Worm (Caenorhabditis elegans) whole organism, midembryonic: ENCODE data around the gene uba-1.

Source experiments
- cog-1 ChIP-seq: sonication (generic microtip); optimal IDR thresholded peaks from 2 replicates; lab custom pipeline; 2016; ENCODE audit warnings: missing genetic modification characterization, missing compliant biosample characterization
- flt-1 ChIP-seq: fragments of 200-800 bp; sonication (Bioruptor generic); IDR thresholded peaks from 2 replicates; pipeline ENCODE4 v1.3.6; 2022; ENCODE audit warnings: missing genetic modification characterization, missing compliant biosample characterization

DNA sequence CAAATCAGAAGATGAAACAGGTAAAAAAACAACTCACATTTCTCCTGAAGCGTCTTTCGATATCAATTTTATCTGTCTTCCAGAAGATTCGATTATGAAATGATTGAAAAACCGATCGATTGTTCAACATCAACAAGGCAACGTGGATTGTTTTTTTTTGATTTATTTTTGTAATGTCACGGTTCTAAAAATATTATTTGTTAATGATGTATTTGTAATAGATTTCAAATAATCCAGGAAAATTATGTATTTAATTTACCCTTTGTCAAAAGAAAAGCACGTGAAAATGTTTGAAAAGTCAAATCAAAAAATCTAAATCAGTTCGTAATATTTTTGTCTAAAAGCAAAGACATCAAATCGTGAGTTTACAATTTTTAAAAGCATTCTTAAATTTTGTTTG is 25.7 kb downstream of the uba-1 start, which contains the start of the genes kin-5 and C47E12.11:
- TF ChIP-seq cog-1, result no peak
- no peak for TF ChIP-seq flt-1
